Worm (Caenorhabditis elegans): ENCODE data around the gene T24C4.5.
A peak's percentile ranks its signal among the peaks of the same experiment; 100 is the strongest.

The T24C4.5 gene

DNA sequence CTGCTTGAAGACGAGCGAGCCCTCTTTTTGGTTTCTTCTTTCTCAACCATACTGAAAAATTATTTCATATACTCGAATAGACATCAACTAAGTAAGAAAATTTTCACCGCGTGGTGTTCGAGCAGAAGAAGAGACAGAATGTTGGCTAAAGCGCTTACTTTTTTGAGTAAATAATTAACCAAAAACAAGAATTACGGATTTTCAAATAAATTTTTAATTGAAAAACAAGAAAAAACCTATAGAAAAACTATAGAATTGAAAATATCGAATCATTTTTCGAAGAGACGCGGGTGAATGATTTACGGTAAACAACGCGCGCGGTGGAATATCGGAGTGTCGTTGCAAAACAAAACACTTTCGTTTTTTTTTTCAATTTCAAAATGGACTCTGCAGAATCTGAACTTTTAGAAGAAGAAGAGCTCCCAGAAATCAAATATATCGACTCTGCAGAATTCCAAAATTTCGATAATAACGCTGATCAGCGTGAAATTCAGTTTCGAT lies 25.6 kb downstream of the T24C4.5 start, which contains the start of the genes rnp-5 and tag-51 (continued):
- TF ChIP-seq pha-4 (GFP tag; IDR thresholded peaks at IDR 0.05) (no peak), pha-4 (tag; optimal IDR thresholded peaks at IDR 0.05) (no peak)

DNA sequence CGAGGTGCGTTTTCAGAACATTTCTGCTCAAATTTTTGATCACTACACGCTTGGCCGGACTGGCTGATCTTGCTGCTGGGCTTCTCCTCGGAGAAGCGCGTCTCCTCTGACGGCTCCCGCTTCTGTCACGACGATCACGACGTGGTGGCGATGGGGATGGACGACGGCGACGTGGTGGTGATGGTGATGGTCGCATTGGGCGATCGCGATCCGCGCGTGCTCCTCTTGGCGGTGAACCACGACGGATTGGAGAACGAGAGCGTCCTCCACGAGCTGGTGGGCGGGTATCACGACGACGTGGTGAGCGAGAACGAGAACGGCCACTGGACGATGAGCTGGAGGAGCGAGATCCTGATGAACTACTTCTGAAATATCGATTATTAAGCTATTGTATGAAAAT lies 26.1 kb downstream of the T24C4.5 start:
- 0 out of 2 replicates have a peak, but pooled peaks have one; percentile 20 for TF ChIP-seq ZK337.2 (GFP tag; IDR thresholded peaks at IDR 0.05)
- peak; percentile 94 for TF ChIP-seq set-16 (GFP tag; IDR thresholded peaks at IDR 0.05)
- no peak for TF ChIP-seq spr-1 (tag; optimal IDR thresholded peaks at IDR 0.05)
- TF ChIP-seq zfp-2 (tag; optimal IDR thresholded peaks at IDR 0.05), result no peak
- 0 out of 4 replicates have a peak, but pooled peaks of 1 of the 2 experiments have one; percentile 14 for TF ChIP-seq madf-5 (GFP tag; IDR thresholded peaks at IDR 0.05)
- TF ChIP-seq lim-7 (GFP tag; IDR thresholded peaks at IDR 0.05), result peak; percentile 18; the same call in 1 of the 2 replicates
- peak in 1 of 2 experiments; percentile 74 for TF ChIP-seq unc-62 (GFP tag; optimal IDR thresholded peaks at IDR 0.05 in 1 of 2)
- no peak for TF ChIP-seq unc-62 (tag; optimal IDR thresholded peaks at IDR 0.05)
- TF ChIP-seq Y75B8A.6 (GFP tag; IDR thresholded peaks at IDR 0.05), result 0 out of 2 replicates have a peak, but pooled peaks have one; percentile 31
- TF ChIP-seq ceh-62 (tag; optimal IDR thresholded peaks at IDR 0.05), result no peak
- no peak for TF ChIP-seq dmd-8 (GFP tag; IDR thresholded peaks at IDR 0.05)
- TF ChIP-seq mes-2 (tag; optimal IDR thresholded peaks at IDR 0.05; ENCODE audit: poor library complexity, severe bottlenecking), result no peak
- no peak for TF ChIP-seq tra-1 (GFP tag; IDR thresholded peaks at IDR 0.05)

- TF ChIP-seq cey-2 (tag; optimal IDR thresholded peaks at IDR 0.05; ENCODE audit: borderline replicate concordance, insufficient read depth) (no peak), pha-4 (GFP tag; IDR thresholded peaks at IDR 0.05) (no peak), pha-4 (tag; optimal IDR thresholded peaks at IDR 0.05) (no peak), ceh-82 (tag; optimal IDR thresholded peaks at IDR 0.05) (no peak), Y48G9A.11 (GFP tag; IDR thresholded peaks at IDR 0.05) (peak; percentile 30; the same call in 1 of the 2 replicates), lin-38 (GFP tag; IDR thresholded peaks at IDR 0.05) (peak; percentile 39; the same call in 1 of the 2 replicates)
Observed at ce11 chrIII:852296-852695, 27.2 kb downstream of the T24C4.5 start, which contains the start of gene moma-1. Gene moma-1 (minus strand): TSS chrIII:852396.

- TF ChIP-seq mdl-1 (tag; optimal IDR thresholded peaks at IDR 0.05), result peak in 1 of 2 experiments; percentile 89
- TF ChIP-seq dve-1 (tag; optimal IDR thresholded peaks at IDR 0.05; ENCODE audit: insufficient read depth), result peak; percentile 82
- TF ChIP-seq F37D6.2 (tag; optimal IDR thresholded peaks at IDR 0.05), result no peak
- TF ChIP-seq pha-4 (GFP tag; IDR thresholded peaks at IDR 0.05), result no peak
- TF ChIP-seq pha-4 (tag; optimal IDR thresholded peaks at IDR 0.05), result no peak
- TF ChIP-seq dpl-1 (GFP tag; optimal IDR thresholded peaks at IDR 0.05), result peak; percentile 86
- no peak for TF ChIP-seq lin-39 (tag; optimal IDR thresholded peaks at IDR 0.05)
- no peak for TF ChIP-seq daf-16 (GFP tag; optimal IDR thresholded peaks at IDR 0.05)
- peak; percentile 86 for TF ChIP-seq daf-16 (tag; optimal IDR thresholded peaks at IDR 0.05)
- peak; percentile 29 for TF ChIP-seq ztf-7 (tag; optimal IDR thresholded peaks at IDR 0.05)
- peak; percentile 84 for TF ChIP-seq aha-1 (tag)
- no peak for TF ChIP-seq ceh-62 (tag; optimal IDR thresholded peaks at IDR 0.05)
- TF ChIP-seq hif-1 (tag; optimal IDR thresholded peaks at IDR 0.05), result peak in 1 of 2 experiments; percentile 47
- peak; percentile 91 for TF ChIP-seq nhr-28 (tag; optimal IDR thresholded peaks at IDR 0.05)
- peak; percentile 91 for TF ChIP-seq hlh-30 (tag; optimal IDR thresholded peaks at IDR 0.05; ENCODE audit: insufficient read depth)
- TF ChIP-seq lsy-2 (tag; optimal IDR thresholded peaks at IDR 0.05), result peak; percentile 24 to 77
- TF ChIP-seq hlh-11 (tag; optimal IDR thresholded peaks at IDR 0.05), result peak; percentile 82
- TF ChIP-seq nhr-111 (GFP tag; optimal IDR thresholded peaks at IDR 0.05), result no peak
- TF ChIP-seq dmd-6 (GFP tag; IDR thresholded peaks at IDR 0.05), result peak; percentile 72
- TF ChIP-seq nhr-48 (tag; optimal IDR thresholded peaks at IDR 0.05), result peak; percentile 53
- peak; percentile 1 for TF ChIP-seq pqm-1 (tag; optimal IDR thresholded peaks at IDR 0.05)
- TF ChIP-seq lim-7 (GFP tag; IDR thresholded peaks at IDR 0.05), result no peak
- TF ChIP-seq php-3 (GFP tag; IDR thresholded peaks at IDR 0.05), result no peak
- TF ChIP-seq daf-12 (tag; optimal IDR thresholded peaks at IDR 0.05), result no peak
- TF ChIP-seq nhr-102 (tag; optimal IDR thresholded peaks at IDR 0.05), result peak; percentile 42
- TF ChIP-seq mep-1 (tag; optimal IDR thresholded peaks at IDR 0.05), result peak; percentile 56
- TF ChIP-seq lin-38 (GFP tag; IDR thresholded peaks at IDR 0.05), result peak; percentile 95
- TF ChIP-seq mes-2 (tag; optimal IDR thresholded peaks at IDR 0.05; ENCODE audit: poor library complexity, severe bottlenecking), result peak; percentile 13
- no peak for TF ChIP-seq lir-3 (tag; optimal IDR thresholded peaks at IDR 0.05)
- TF ChIP-seq mxl-3 (GFP tag; optimal IDR thresholded peaks at IDR 0.05), result peak; percentile 57
- peak; percentile 58 for TF ChIP-seq T20F7.1 (GFP tag; optimal IDR thresholded peaks at IDR 0.05)
Observed at ce11 chrIII:845485-845884, 34.0 kb downstream of the T24C4.5 start, which contains the start of gene K02F3.2. Gene K02F3.2 (plus strand): TSS chrIII:845841.
